Fruit fly (Drosophila melanogaster) whole organism, pupa: ENCODE results near the gene IA-2.

Source experiments
- CG10348 ChIP-seq: fragments of 200-800 bp; sonication (Bioruptor generic); IDR thresholded peaks from 2 replicates; pipeline ENCODE4 v1.3.6; 2022; ENCODE audit warnings: missing biosample characterization, missing genetic modification characterization
- CG12605 ChIP-seq: fragments of 200-800 bp; sonication (Bioruptor generic); IDR thresholded peaks from 2 replicates; pipeline ENCODE4 v1.3.6; 2022; ENCODE audit warnings: missing biosample characterization, missing genetic modification characterization
- CG13204 ChIP-seq: fragments of 200-800 bp; sonication (Bioruptor generic); optimal IDR thresholded peaks from 2 replicates; lab custom pipeline; 2018; ENCODE audit warnings: missing biosample characterization, mild to moderate bottlenecking, missing genetic modification characterization, moderate library complexity
- CG14655 ChIP-seq: fragments of 200-800 bp; sonication (Bioruptor generic); optimal IDR thresholded peaks from 3 replicates; lab custom pipeline; 2017; ENCODE audit warnings: mild to moderate bottlenecking, missing biosample characterization, missing genetic modification reagents, missing genetic modification characterization
- CG15710 ChIP-seq: fragments of 200-800 bp; sonication (Bioruptor generic); optimal IDR thresholded peaks from 2 replicates; lab custom pipeline; 2018; ENCODE audit warnings: missing biosample characterization, mild to moderate bottlenecking, missing genetic modification characterization, moderate library complexity
- CG17806 ChIP-seq: fragments of 200-800 bp; sonication (Bioruptor generic); optimal IDR thresholded peaks from 2 replicates; lab custom pipeline; 2018; ENCODE audit warnings: missing biosample characterization, mild to moderate bottlenecking, missing genetic modification characterization, moderate library complexity
- CG32121 ChIP-seq: fragments of 200-800 bp; sonication (Bioruptor generic); IDR thresholded peaks from 2 replicates; pipeline ENCODE4 v1.3.6; 2022; ENCODE audit warnings: missing biosample characterization, missing genetic modification characterization
- CG34367 ChIP-seq: fragments of 200-800 bp; sonication (Bioruptor generic); optimal IDR thresholded peaks from 2 replicates; lab custom pipeline; 2018; ENCODE audit warnings: missing biosample characterization, mild to moderate bottlenecking, missing genetic modification characterization
- CG4496 ChIP-seq: fragments of 200-800 bp; sonication (Bioruptor generic); IDR thresholded peaks from 3 replicates; pipeline ENCODE4 v1.3.6; 2022; ENCODE audit warnings: missing biosample characterization, missing genetic modification characterization
- CG8159 ChIP-seq: fragments of 200-800 bp; sonication (Bioruptor generic); optimal IDR thresholded peaks from 3 replicates; lab custom pipeline; 2018; ENCODE audit warnings: missing biosample characterization, mild to moderate bottlenecking, missing genetic modification characterization, moderate library complexity
- CG8301 ChIP-seq: fragments of 200-800 bp; sonication (Bioruptor generic); optimal IDR thresholded peaks from 2 replicates; lab custom pipeline; 2018; ENCODE audit warnings: missing biosample characterization, mild to moderate bottlenecking, missing genetic modification characterization
- CG9948 ChIP-seq: fragments of 200-800 bp; sonication (Bioruptor generic); optimal IDR thresholded peaks from 2 replicates; lab custom pipeline; 2018; ENCODE audit warnings: missing biosample characterization, mild to moderate bottlenecking, missing genetic modification characterization, moderate library complexity
- D1 ChIP-seq: fragments of 200-800 bp; sonication (Bioruptor generic); optimal IDR thresholded peaks from 2 replicates; lab custom pipeline; 2018; ENCODE audit warnings: missing biosample characterization, mild to moderate bottlenecking, missing genetic modification characterization, moderate library complexity
- EcR ChIP-seq: fragments of 200-800 bp; sonication (Bioruptor generic); optimal IDR thresholded peaks from 3 replicates; lab custom pipeline; 2019; ENCODE audit warnings: missing biosample characterization, missing genetic modification characterization, mild to moderate bottlenecking, moderate library complexity, missing genetic modification reagents
- Ets98B ChIP-seq: fragments of 200-800 bp; sonication (Bioruptor generic); IDR thresholded peaks from 2 replicates; pipeline ENCODE4 v1.3.6; 2022; ENCODE audit warnings: missing biosample characterization, missing genetic modification characterization
- Pif1A ChIP-seq: fragments of 200-800 bp; sonication (Bioruptor generic); optimal IDR thresholded peaks from 3 replicates; lab custom pipeline; 2016; ENCODE audit warnings: missing biosample characterization, missing genetic modification characterization
- Pif1B ChIP-seq: fragments of 200-800 bp; sonication (Bioruptor generic); optimal IDR thresholded peaks from 3 replicates; lab custom pipeline; 2016; ENCODE audit warnings: missing biosample characterization, missing genetic modification characterization
- Snoo ChIP-seq: fragments of 200-800 bp; sonication (Bioruptor generic); optimal IDR thresholded peaks from 3 replicates; lab custom pipeline; 2017; ENCODE audit warnings: missing biosample characterization, mild to moderate bottlenecking, missing genetic modification characterization, inconsistent platforms
- fd96Ca ChIP-seq: fragments of 200-800 bp; sonication (Bioruptor generic); IDR thresholded peaks from 3 replicates; pipeline ENCODE4 v1.3.6; 2022; ENCODE audit warnings: missing biosample characterization, missing genetic modification characterization
- gl ChIP-seq: fragments of 200-800 bp; sonication (Bioruptor generic); optimal IDR thresholded peaks from 2 replicates; lab custom pipeline; 2018; ENCODE audit warnings: missing biosample characterization, mild to moderate bottlenecking, missing genetic modification characterization
- rn ChIP-seq: fragments of 200-800 bp; sonication (Bioruptor generic); IDR thresholded peaks from 2 replicates; pipeline ENCODE4 v1.3.6; 2022; ENCODE audit warnings: missing biosample characterization, missing genetic modification characterization

Gene IA-2

DNA sequence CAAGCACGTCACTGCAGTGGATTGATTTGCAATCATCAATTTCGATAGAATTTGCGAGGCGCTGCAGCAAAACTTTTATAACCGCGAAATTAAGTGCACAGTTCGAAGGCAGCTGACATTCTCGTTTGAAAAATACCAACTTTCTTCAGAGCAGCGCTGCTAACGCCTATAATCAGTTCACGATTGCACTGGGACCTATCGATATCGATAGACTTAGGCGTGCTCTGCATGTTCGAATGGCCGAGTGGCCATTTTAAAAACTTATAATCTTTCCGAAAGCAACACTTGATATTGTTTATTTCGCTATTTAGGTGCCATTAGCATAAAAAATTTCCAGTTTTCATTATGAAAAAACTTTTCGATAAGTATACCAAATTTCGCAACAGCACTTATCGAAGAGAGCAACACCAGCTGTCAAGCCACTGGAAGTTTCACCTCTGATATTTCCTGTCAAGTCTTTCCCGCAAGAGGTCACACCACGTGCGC is 11.0 kb downstream of the IA-2 start, which contains the start of gene gNacalpha:
TSS of gene gNacalpha (plus strand) at position 436 of the 486 bp plus-strand sequence.
- TF ChIP-seq CG34367 (tag; lab: Kevin White, UChicago): no peak
- no peak for TF ChIP-seq EcR (GFP tag; lab: Kevin White, UChicago)
- TF ChIP-seq fd96Ca (GFP tag; lab: Robert Waterston, UW): no peak
- TF ChIP-seq CG14655 (GFP tag; lab: Kevin White, UChicago): no peak
- no peak for TF ChIP-seq gl (tag; lab: Kevin White, UChicago)
- TF ChIP-seq Pif1B (GFP tag; lab: Kevin White, UChicago): no peak
- TF ChIP-seq CG32121 (GFP tag; lab: Robert Waterston, UW): no peak
- TF ChIP-seq CG12605 (GFP tag; lab: Robert Waterston, UW): no peak
- no peak for TF ChIP-seq Snoo (tag; lab: Kevin White, UChicago)
- TF ChIP-seq Pif1A: no peak
- no peak for TF ChIP-seq CG10348 (GFP tag; lab: Robert Waterston, UW)
- no peak for TF ChIP-seq CG9948 (tag; lab: Kevin White, UChicago)
- TF ChIP-seq CG15710: no peak
- no peak for TF ChIP-seq CG4496 (GFP tag; lab: Robert Waterston, UW)
- TF ChIP-seq CG17806 (tag; lab: Kevin White, UChicago): no peak
- TF ChIP-seq CG13204 (GFP tag; lab: Kevin White, UChicago): no peak
- no peak for TF ChIP-seq Ets98B (GFP tag; lab: Robert Waterston, UW)
- TF ChIP-seq CG8301 (tag; lab: Kevin White, UChicago): no peak

DNA sequence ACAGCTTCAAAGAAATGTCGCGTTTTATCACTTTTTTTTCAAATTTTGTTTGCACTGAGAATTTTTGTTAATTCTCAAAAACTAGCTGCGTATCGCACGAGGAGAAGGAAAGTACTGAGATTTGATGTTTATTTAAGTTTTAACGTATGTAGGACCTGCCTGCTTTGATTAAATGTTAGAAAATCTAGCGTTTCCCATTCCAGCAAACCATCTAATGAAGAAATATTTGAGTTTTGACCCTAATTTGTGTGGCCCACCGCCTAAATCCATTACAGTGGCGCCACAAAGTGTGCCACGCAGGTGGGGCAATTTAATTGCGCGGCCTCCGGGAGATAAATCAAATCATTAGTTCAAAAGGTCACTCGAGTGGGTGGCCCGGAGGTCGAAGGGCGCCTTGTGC is 21.1 kb downstream of the IA-2 start, which contains the start of gene CG4375:
TSS of gene CG4375 (minus strand) at position 101 of the 400 bp plus-strand sequence.
- no peak for TF ChIP-seq CG34367 (tag; lab: Kevin White, UChicago)
- no peak for TF ChIP-seq D1 (tag; lab: Kevin White, UChicago)
- no peak for TF ChIP-seq Pif1B (GFP tag; lab: Kevin White, UChicago)
- TF ChIP-seq rn (GFP tag; lab: Robert Waterston, UW): no peak
- TF ChIP-seq CG15710: no peak
- no peak for TF ChIP-seq CG17806 (tag; lab: Kevin White, UChicago)
- TF ChIP-seq fd96Ca (GFP tag; lab: Robert Waterston, UW): no peak
- TF ChIP-seq CG13204 (GFP tag; lab: Kevin White, UChicago): no peak
- TF ChIP-seq CG9948 (tag; lab: Kevin White, UChicago): no peak
- TF ChIP-seq Snoo (tag; lab: Kevin White, UChicago): no peak
- TF ChIP-seq, all 21 proteins: peak for 0

dm6 chr2L:1008923-1009322 is 38.9 kb downstream of the IA-2 start:
- no peak for TF ChIP-seq Pif1A
- no peak for TF ChIP-seq Pif1B (GFP tag; lab: Kevin White, UChicago)
- no peak for TF ChIP-seq CG9948 (tag; lab: Kevin White, UChicago)
- no peak for TF ChIP-seq CG10348 (GFP tag; lab: Robert Waterston, UW)
- TF ChIP-seq CG12605 (GFP tag; lab: Robert Waterston, UW): no peak
- no peak for TF ChIP-seq CG14655 (GFP tag; lab: Kevin White, UChicago)
- TF ChIP-seq Ets98B (GFP tag; lab: Robert Waterston, UW): no peak
- no peak for TF ChIP-seq CG4496 (GFP tag; lab: Robert Waterston, UW)
- TF ChIP-seq D1 (tag; lab: Kevin White, UChicago): no peak
- no peak for TF ChIP-seq CG34367 (tag; lab: Kevin White, UChicago)
- TF ChIP-seq CG13204 (GFP tag; lab: Kevin White, UChicago): no peak
- no peak for TF ChIP-seq CG17806 (tag; lab: Kevin White, UChicago)
- no peak for TF ChIP-seq Snoo (tag; lab: Kevin White, UChicago)
- TF ChIP-seq rn (GFP tag; lab: Robert Waterston, UW): no peak
- TF ChIP-seq CG15710: no peak
- no peak for TF ChIP-seq fd96Ca (GFP tag; lab: Robert Waterston, UW)
- no peak for TF ChIP-seq gl (tag; lab: Kevin White, UChicago)
- TF ChIP-seq EcR (GFP tag; lab: Kevin White, UChicago): no peak
- TF ChIP-seq CG32121 (GFP tag; lab: Robert Waterston, UW): no peak
- no peak for TF ChIP-seq CG8159 (tag; lab: Kevin White, UChicago)

dm6 chr2L:1007840-1008241 is 40.0 kb downstream of the IA-2 start:
- 0 out of 2 replicates have a peak, but pooled peaks have one; percentile 15 for TF ChIP-seq CG32121 (GFP tag; lab: Robert Waterston, UW)
- TF ChIP-seq Pif1B (GFP tag; lab: Kevin White, UChicago): no peak
- TF ChIP-seq, all 21 proteins: peak for 1

DNA sequence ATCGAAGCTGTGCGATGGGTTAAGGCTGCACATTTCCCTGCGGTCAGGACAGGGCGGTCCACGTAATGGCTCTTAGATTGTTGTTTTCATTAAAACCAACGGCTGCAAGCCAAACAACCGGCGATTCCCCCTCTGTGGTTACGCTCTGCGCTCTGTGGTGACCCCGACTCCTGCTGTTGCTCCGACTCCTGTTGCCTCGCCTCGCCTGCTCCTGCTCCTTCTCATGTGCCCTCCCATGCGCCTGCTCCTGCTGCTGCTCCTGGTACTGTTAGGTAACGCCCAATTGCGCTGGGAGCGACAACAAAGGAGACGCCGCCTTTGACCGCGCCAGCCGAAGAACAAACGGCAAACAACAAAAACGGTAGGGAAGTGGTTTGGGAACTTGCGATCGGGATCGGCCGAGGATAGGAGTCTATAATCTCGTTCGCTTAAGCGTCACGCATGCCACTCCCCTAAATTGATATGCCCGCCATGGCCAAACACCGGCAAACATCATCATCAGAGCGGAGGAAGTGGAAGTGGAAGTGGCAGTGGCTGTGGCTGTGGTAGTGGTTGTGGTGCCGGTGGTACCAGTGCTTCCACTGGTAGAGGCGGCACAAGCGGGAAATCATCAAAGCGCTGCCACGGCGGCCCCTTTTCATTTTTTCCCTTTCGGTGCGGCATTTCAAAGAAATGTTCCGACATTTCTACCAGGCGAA is 40.6 kb downstream of the IA-2 start:
- TF ChIP-seq CG13204 (GFP tag; lab: Kevin White, UChicago) (peak; percentile 5), CG4496 (GFP tag; lab: Robert Waterston, UW) (0 out of 3 replicates have a peak, but pooled peaks have one; percentile 18), CG12605 (GFP tag; lab: Robert Waterston, UW) (no peak), Snoo (tag; lab: Kevin White, UChicago) (no peak), Pif1A (no peak), CG15710 (no peak)

DNA sequence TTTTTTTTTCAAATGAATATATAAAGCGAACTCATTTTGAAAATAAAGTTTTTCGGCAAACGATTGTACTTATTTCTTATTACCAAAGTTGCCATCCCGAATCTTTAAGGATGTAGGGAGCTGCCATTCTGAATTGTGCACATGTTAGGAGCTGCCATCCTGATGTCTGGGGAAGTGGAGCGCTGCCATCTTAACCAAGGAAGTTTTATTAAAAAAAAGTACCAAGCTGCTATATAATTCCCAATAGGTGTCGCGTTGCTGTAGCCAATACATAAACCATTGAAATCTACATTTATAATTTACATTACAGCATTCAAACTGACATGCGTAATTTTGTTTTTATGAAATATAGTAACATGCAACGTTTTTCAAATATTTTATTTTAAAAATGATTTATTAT is 41.3 kb downstream of the IA-2 start:
- no peak for TF ChIP-seq CG32121 (GFP tag; lab: Robert Waterston, UW)
- no peak for TF ChIP-seq CG17806 (tag; lab: Kevin White, UChicago)
- TF ChIP-seq Pif1B (GFP tag; lab: Kevin White, UChicago): no peak
- no peak for TF ChIP-seq Snoo (tag; lab: Kevin White, UChicago)
- no peak for TF ChIP-seq CG4496 (GFP tag; lab: Robert Waterston, UW)
- TF ChIP-seq CG8301 (tag; lab: Kevin White, UChicago): no peak
- TF ChIP-seq, all 21 proteins: peak for 0
